Worm (Caenorhabditis elegans) whole organism, early embryonic: Measurements from ENCODE around the gene R02F2.7.

Experiments used
- ama-1 ChIP-seq: fragments of 150-350 bp; optimal IDR thresholded peaks from 2 replicates; lab custom pipeline; 2014
- ets-7 ChIP-seq: sonication (generic microtip); optimal IDR thresholded peaks from 2 replicates; lab custom pipeline; 2016; ENCODE audit warnings: missing genotype, missing genetic modification characterization, missing compliant biosample characterization
- sea-1 ChIP-seq: fragments of 200-800 bp; sonication (Bioruptor generic); conservative IDR thresholded peaks from 2 replicates; pipeline ENCODE4 v1.3.6; 2022; ENCODE audit warnings: missing genetic modification characterization, missing compliant biosample characterization

ce11 chrIII:5500732-5501131 is 17.2 kb upstream of the R02F2.7 start:
- TF ChIP-seq sea-1 (GFP tag; lab: Robert Waterston, UW) (no peak), ama-1 (lab: Kevin White, UChicago) (no peak), ets-7 (tag; lab: Kevin White, UChicago) (no peak)
